Worm (Caenorhabditis elegans): ENCODE measurements around the gene srz-31.

DNA sequence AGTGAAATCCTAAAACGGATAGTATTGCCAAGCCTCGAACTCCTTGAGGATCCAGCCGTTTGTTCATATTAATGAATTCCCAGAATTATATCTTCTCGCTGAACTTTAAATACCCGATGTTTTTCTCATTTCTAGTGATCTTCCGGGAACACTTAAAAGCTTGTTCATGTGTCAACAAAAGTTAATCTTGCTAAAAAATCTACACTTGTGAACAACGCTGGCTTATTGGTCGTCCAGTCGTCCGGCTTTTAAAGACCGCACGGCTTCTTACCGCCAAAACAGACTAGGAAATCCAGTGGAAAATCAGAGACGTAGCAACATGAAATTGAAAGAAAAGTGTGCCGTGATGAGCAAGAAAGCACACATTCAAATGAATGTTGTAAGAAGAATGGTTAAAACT lies 16.1 kb downstream of the srz-31 start, which contains the start of gene oac-38:
- TF ChIP-seq nhr-6 (tag; optimal IDR thresholded peaks at IDR 0.05), result no peak
- TF ChIP-seq unc-62 (GFP tag; optimal IDR thresholded peaks at IDR 0.05 in 1 of 2), result no peak
- TF ChIP-seq unc-62 (tag; optimal IDR thresholded peaks at IDR 0.05), result no peak
- TF ChIP-seq pha-4 (GFP tag; IDR thresholded peaks at IDR 0.05), result no peak
- no peak for TF ChIP-seq pha-4 (tag; optimal IDR thresholded peaks at IDR 0.05)
- TF ChIP-seq nhr-77 (tag; optimal IDR thresholded peaks at IDR 0.05), result no peak
- TF ChIP-seq skn-1 (tag; optimal IDR thresholded peaks at IDR 0.05), result no peak
- TF ChIP-seq pqm-1 (tag; optimal IDR thresholded peaks at IDR 0.05), result no peak
- TF ChIP-seq D1046.2 (GFP tag; IDR thresholded peaks at IDR 0.05), result no peak
- no peak for TF ChIP-seq spr-1 (tag; optimal IDR thresholded peaks at IDR 0.05)
- TF ChIP-seq ces-1 (GFP tag; optimal IDR thresholded peaks at IDR 0.05), result no peak
- no peak for TF ChIP-seq ctbp-1 (GFP tag; IDR thresholded peaks at IDR 0.05)
- no peak for TF ChIP-seq zip-2 (tag; optimal IDR thresholded peaks at IDR 0.05)
